Fruit fly (Drosophila melanogaster) whole organism, embryonic: Measurements from ENCODE around the gene SMC6.

Experiments
- Ada2b ChIP-seq: fragments of 200-800 bp; sonication (Bioruptor generic); IDR thresholded peaks from 2 replicates; pipeline ENCODE4 v1.3.6; 2022; ENCODE audit warnings: missing biosample characterization, missing genetic modification characterization
- CG10321 ChIP-seq: fragments of 200-800 bp; sonication (Bioruptor generic); IDR thresholded peaks from 2 replicates; pipeline ENCODE4 v1.3.6; 2022; ENCODE audit warnings: missing biosample characterization, missing genetic modification characterization
- CG10543 ChIP-seq: fragments of 200-800 bp; sonication (Bioruptor generic); optimal IDR thresholded peaks from 3 replicates; lab custom pipeline; 2017; ENCODE audit warnings: missing biosample characterization, mild to moderate bottlenecking, missing genetic modification characterization, moderate library complexity
- CG13624 ChIP-seq: fragments of 200-800 bp; sonication (Bioruptor generic); optimal IDR thresholded peaks from 2 replicates; lab custom pipeline; 2016; ENCODE audit warnings: missing biosample characterization, missing genetic modification characterization
- CG15479 ChIP-seq: fragments of 200-800 bp; sonication (Bioruptor generic); optimal IDR thresholded peaks from 3 replicates; lab custom pipeline; 2019; ENCODE audit warnings: missing biosample characterization, mild to moderate bottlenecking, missing genetic modification characterization, moderate library complexity
- CG15514 ChIP-seq: fragments of 200-800 bp; sonication (Bioruptor generic); optimal IDR thresholded peaks from 3 replicates; lab custom pipeline; 2017; ENCODE audit warnings: missing biosample characterization, missing genetic modification characterization, mild to moderate bottlenecking, moderate library complexity, missing genetic modification reagents
- CG34422 ChIP-seq: fragments of 200-800 bp; sonication (Bioruptor generic); IDR thresholded peaks from 3 replicates; pipeline ENCODE4 v1.3.6; 2022; ENCODE audit warnings: missing biosample characterization, missing genetic modification characterization
- CG3847 ChIP-seq: fragments of 200-800 bp; sonication (Bioruptor generic); IDR thresholded peaks from 2 replicates; pipeline ENCODE4 v1.3.6; 2022; ENCODE audit warnings: missing biosample characterization, missing genetic modification characterization
- CG3995 ChIP-seq: fragments of 200-800 bp; sonication (Bioruptor generic); optimal IDR thresholded peaks from 3 replicates; lab custom pipeline; 2016; ENCODE audit warnings: missing biosample characterization, missing genetic modification characterization
- CG4282 ChIP-seq: fragments of 200-800 bp; sonication (Bioruptor generic); optimal IDR thresholded peaks from 2 replicates; lab custom pipeline; 2016; ENCODE audit warnings: missing biosample characterization, missing genetic modification characterization
- CG5245 ChIP-seq: fragments of 200-800 bp; sonication (Bioruptor generic); optimal IDR thresholded peaks from 3 replicates; lab custom pipeline; 2016; ENCODE audit warnings: missing biosample characterization, missing genetic modification characterization
- CG9797 ChIP-seq: fragments of 200-800 bp; sonication (Bioruptor generic); optimal IDR thresholded peaks from 3 replicates; lab custom pipeline; 2018; ENCODE audit warnings: missing biosample characterization, mild to moderate bottlenecking, missing genetic modification characterization
- CrebB ChIP-seq: fragments of 200-800 bp; sonication (Bioruptor generic); optimal IDR thresholded peaks from 3 replicates; lab custom pipeline; 2018; ENCODE audit warnings: missing biosample characterization, mild to moderate bottlenecking, missing genetic modification characterization
- Deaf1 ChIP-seq: fragments of 200-800 bp; optimal IDR thresholded peaks from 3 replicates; lab custom pipeline; 2019; ENCODE audit warnings: missing biosample characterization, mild to moderate bottlenecking, missing genetic modification characterization, moderate library complexity
- Dref ChIP-seq: fragments of 200-800 bp; sonication (Bioruptor generic); IDR thresholded peaks from 2 replicates; pipeline ENCODE4 v1.3.6; 2022; ENCODE audit warnings: missing biosample characterization, missing genetic modification characterization
- HLH3B ChIP-seq: fragments of 200-800 bp; sonication (Bioruptor generic); IDR thresholded peaks from 2 replicates; pipeline ENCODE4 v1.3.6; 2022; ENCODE audit warnings: missing biosample characterization, missing genetic modification characterization
- HLHmδ ChIP-seq: fragments of 200-800 bp; sonication (Bioruptor generic); optimal IDR thresholded peaks from 2 replicates; lab custom pipeline; 2018; ENCODE audit warnings: missing biosample characterization, mild to moderate bottlenecking, missing genetic modification characterization, moderate library complexity
- Mad ChIP-seq: fragments of 200-800 bp; sonication (Bioruptor generic); optimal IDR thresholded peaks from 2 replicates; lab custom pipeline; 2016; ENCODE audit warnings: missing biosample characterization, missing genetic modification characterization
- Med ChIP-seq: fragments of 200-800 bp; sonication (Bioruptor generic); peaks from one replicate; lab custom pipeline; 2016; ENCODE audit warnings: missing biosample characterization, missing genetic modification characterization, mild to moderate bottlenecking, inconsistent platforms, moderate library complexity
- Oli ChIP-seq: fragments of 200-800 bp; sonication (Bioruptor generic); optimal IDR thresholded peaks from 2 replicates; lab custom pipeline; 2018; ENCODE audit warnings: missing biosample characterization, mild to moderate bottlenecking, missing genetic modification characterization, moderate library complexity
- Opbp ChIP-seq: fragments of 200-800 bp; sonication (Bioruptor generic); IDR thresholded peaks from 3 replicates; pipeline ENCODE4 v1.3.6; 2022; ENCODE audit warnings: missing biosample characterization, missing genetic modification characterization; ENCODE audit not compliant: partially characterized antibody
- Pdp1 ChIP-seq, 2 experiments: fragments of 200-800 bp; sonication (Bioruptor generic); optimal IDR thresholded peaks; 3 replicates each; lab custom pipeline; 2016; ENCODE audit warnings: missing biosample characterization in 2 of 2, missing genetic modification characterization in 2 of 2, mild to moderate bottlenecking in 1 of 2, moderate library complexity in 1 of 2
- Poxn ChIP-seq: fragments of 200-800 bp; sonication (Bioruptor generic); IDR thresholded peaks from 2 replicates; pipeline ENCODE4 v1.3.6; 2022; ENCODE audit warnings: missing biosample characterization, missing genetic modification characterization
- Rfx ChIP-seq: fragments of 200-800 bp; sonication (Bioruptor generic); IDR thresholded peaks from 2 replicates; pipeline ENCODE4 v1.3.6; 2022; ENCODE audit warnings: missing biosample characterization, missing genetic modification characterization
- cg ChIP-seq: fragments of 200-800 bp; sonication (Bioruptor generic); optimal IDR thresholded peaks from 3 replicates; lab custom pipeline; 2019; ENCODE audit warnings: missing biosample characterization, mild to moderate bottlenecking, missing genetic modification characterization, moderate library complexity
- chinmo ChIP-seq: fragments of 200-800 bp; sonication (Bioruptor generic); IDR thresholded peaks from 4 replicates; pipeline ENCODE4 v1.3.6; 2022; ENCODE audit warnings: missing biosample characterization, missing genetic modification characterization; ENCODE audit not compliant: partially characterized antibody
- chm ChIP-seq: fragments of 200-800 bp; sonication (Bioruptor generic); IDR thresholded peaks from 2 replicates; pipeline ENCODE4 v1.3.6; 2022; ENCODE audit warnings: missing biosample characterization, missing genetic modification characterization
- ci ChIP-seq: fragments of 200-800 bp; sonication (Bioruptor generic); IDR thresholded peaks from 3 replicates; pipeline ENCODE4 v1.3.6; 2022; ENCODE audit warnings: missing biosample characterization, missing genetic modification characterization
- crol ChIP-seq: fragments of 200-800 bp; sonication (Bioruptor generic); IDR thresholded peaks from 2 replicates; pipeline ENCODE4 v1.3.6; 2022; ENCODE audit warnings: missing biosample characterization, missing genetic modification characterization
- crp ChIP-seq, 2 experiments: fragments of 200-800 bp; sonication (Bioruptor generic); optimal IDR thresholded peaks; 2 replicates in 1 of 2; 3 replicates in 1 of 2; lab custom pipeline; 2017; ENCODE audit warnings: missing biosample characterization in 2 of 2, missing genetic modification characterization in 2 of 2, mild to moderate bottlenecking in 1 of 2, moderate library complexity in 1 of 2
- hkb ChIP-seq, 2 experiments: fragments of 200-800 bp in 1 of 2; fragments of >200 bp in 1 of 2; sonication (Bioruptor generic) in 1 of 2; IDR thresholded peaks in 1 of 2; optimal IDR thresholded peaks in 1 of 2; 2 replicates each; pipeline versions ENCODE4 v1.3.6 to Lab custom; 2017 to 2022; ENCODE audit warnings: missing biosample characterization in 1 of 2, missing genetic modification characterization in 1 of 2
- mirr ChIP-seq: fragments of 200-800 bp; sonication (Bioruptor generic); optimal IDR thresholded peaks from 3 replicates; lab custom pipeline; 2018; ENCODE audit warnings: missing biosample characterization, mild to moderate bottlenecking, missing genetic modification characterization
- nerfin-1 ChIP-seq: fragments of 200-800 bp; sonication (Bioruptor generic); optimal IDR thresholded peaks from 3 replicates; lab custom pipeline; 2019; ENCODE audit warnings: missing biosample characterization, mild to moderate bottlenecking, missing genetic modification characterization, moderate library complexity
- pfk ChIP-seq: fragments of 200-800 bp; sonication (Bioruptor generic); optimal IDR thresholded peaks from 2 replicates; lab custom pipeline; 2018; ENCODE audit warnings: missing biosample characterization, mild to moderate bottlenecking, missing genetic modification characterization, moderate library complexity
- psq ChIP-seq: fragments of 200-800 bp; sonication (Bioruptor generic); optimal IDR thresholded peaks from 2 replicates; lab custom pipeline; 2017; ENCODE audit warnings: missing biosample characterization, missing genetic modification characterization
- pzg ChIP-seq: fragments of 200-800 bp; sonication (Bioruptor generic); optimal IDR thresholded peaks from 3 replicates; lab custom pipeline; 2018; ENCODE audit warnings: missing biosample characterization, mild to moderate bottlenecking, missing genetic modification characterization, moderate library complexity
- ranshi ChIP-seq: fragments of 200-800 bp; sonication (Bioruptor generic); IDR thresholded peaks from 2 replicates; pipeline ENCODE4 v1.3.6; 2022; ENCODE audit warnings: missing biosample characterization, missing genetic modification characterization
- rib ChIP-seq: fragments of 200-800 bp; sonication (Bioruptor generic); IDR thresholded peaks from 2 replicates; pipeline ENCODE4 v1.3.6; 2022; ENCODE audit warnings: missing biosample characterization, missing genetic modification characterization
- sd ChIP-seq: fragments of 200-800 bp; sonication (Bioruptor generic); optimal IDR thresholded peaks from 3 replicates; lab custom pipeline; 2018; ENCODE audit warnings: missing biosample characterization, mild to moderate bottlenecking, missing genetic modification characterization, moderate library complexity
- slbo ChIP-seq: fragments of 200-800 bp; sonication (Bioruptor generic); IDR thresholded peaks from 2 replicates; pipeline ENCODE4 v1.3.6; 2022; ENCODE audit warnings: missing biosample characterization, missing genetic modification characterization
- sna ChIP-seq: fragments of 200-800 bp; sonication (Bioruptor generic); IDR thresholded peaks from 2 replicates; pipeline ENCODE4 v1.3.6; 2022; ENCODE audit warnings: missing biosample characterization, missing genetic modification characterization; ENCODE audit not compliant: partially characterized antibody
- stc ChIP-seq: fragments of 200-800 bp; sonication (Bioruptor generic); IDR thresholded peaks from 2 replicates; pipeline ENCODE4 v1.3.6; 2022; ENCODE audit warnings: missing biosample characterization, missing genetic modification characterization
- stwl ChIP-seq: fragments of 200-800 bp; sonication (Bioruptor generic); optimal IDR thresholded peaks from 3 replicates; lab custom pipeline; 2018; ENCODE audit warnings: missing biosample characterization, mild to moderate bottlenecking, missing genetic modification characterization, moderate library complexity
- vnd ChIP-seq: fragments of 200-800 bp; sonication (Bioruptor generic); IDR thresholded peaks from 3 replicates; pipeline ENCODE4 v1.3.6; 2022; ENCODE audit warnings: missing biosample characterization, missing genetic modification characterization; ENCODE audit not compliant: partially characterized antibody
- vvl ChIP-seq: fragments of 200-800 bp; sonication (Bioruptor generic); IDR thresholded peaks from 2 replicates; pipeline ENCODE4 v1.3.6; 2022; ENCODE audit warnings: missing biosample characterization, missing genetic modification characterization
- zen2 ChIP-seq: fragments of 200-800 bp; sonication (Bioruptor generic); IDR thresholded peaks from 3 replicates; pipeline ENCODE4 v1.3.6; 2022; ENCODE audit warnings: missing biosample characterization, missing genetic modification characterization; ENCODE audit not compliant: partially characterized antibody

Gene SMC6

dm6 chr3R:24231206-24231502 lies 37.9 kb upstream of the SMC6 start:
- no peak for TF ChIP-seq sna (GFP tag; lab: Robert Waterston, UW)
- TF ChIP-seq CG4282, result peak; percentile 6
- peak; percentile 57; the same call in 2 of the 3 replicates for TF ChIP-seq Opbp (GFP tag; lab: Robert Waterston, UW)
- TF ChIP-seq sd (tag; lab: Kevin White, UChicago), result peak; percentile 99
- peak; percentile 67; the same call in 2 of the 4 replicates for TF ChIP-seq chinmo
- TF ChIP-seq CG3995, result no peak
- 0 out of 2 replicates have a peak, but pooled peaks have one; percentile 29 for TF ChIP-seq Dref
- TF ChIP-seq CrebB (tag; lab: Kevin White, UChicago), result peak; percentile 25
- TF ChIP-seq CG34422 (GFP tag; lab: Robert Waterston, UW), result peak; percentile 51; the same call in 1 of the 3 replicates
- TF ChIP-seq nerfin-1 (tag; lab: Kevin White, UChicago), result peak; percentile 92
- peak; percentile 36 for TF ChIP-seq pfk
- no peak for TF ChIP-seq Mad (GFP tag; lab: Kevin White, UChicago)
- no peak for TF ChIP-seq ranshi
- peak; percentile 10 for TF ChIP-seq CG15479
- TF ChIP-seq CG13624, result peak; percentile 21
- TF ChIP-seq HLH3B (GFP tag; lab: Robert Waterston, UW), result 0 out of 2 replicates have a peak, but pooled peaks have one; percentile 17
- peak; percentile 32; the same call in 1 of the 3 replicates for TF ChIP-seq vnd (GFP tag; lab: Robert Waterston, UW)
- peak; percentile 41; the same call in 1 of the 2 replicates for TF ChIP-seq chm
- TF ChIP-seq stwl (tag; lab: Kevin White, UChicago), result peak; percentile 27
- TF ChIP-seq CG3847 (GFP tag; lab: Robert Waterston, UW), result 0 out of 2 replicates have a peak, but pooled peaks have one; percentile 36
- TF ChIP-seq CG9797 (GFP tag; lab: Kevin White, UChicago), result no peak
- TF ChIP-seq stc (GFP tag; lab: Robert Waterston, UW), result 0 out of 2 replicates have a peak, but pooled peaks have one; percentile 38
- TF ChIP-seq psq (GFP tag; lab: Kevin White, UChicago), result peak; percentile 94
- 0 out of 2 replicates have a peak, but pooled peaks have one; percentile 20 for TF ChIP-seq vvl (GFP tag; lab: Robert Waterston, UW)
- TF ChIP-seq hkb (optimal IDR thresholded peaks at IDR 0.05; lab: Kevin White, UChicago), result no peak
- TF ChIP-seq hkb (GFP tag; IDR thresholded peaks at IDR 0.05; lab: Robert Waterston, UW), result no peak
- peak in 1 of 2 experiments; percentile 5 for TF ChIP-seq Pdp1 (GFP tag; optimal IDR thresholded peaks at IDR 0.05; lab: Kevin White, UChicago)
- peak; percentile 15; the same call in 1 of the 2 replicates for TF ChIP-seq Rfx (GFP tag; lab: Robert Waterston, UW)
- peak; percentile 1 for TF ChIP-seq CG10543 (GFP tag; lab: Kevin White, UChicago)
- TF ChIP-seq CG15514 (GFP tag; lab: Kevin White, UChicago), result peak; percentile 30
- 0 out of 2 replicates have a peak, but pooled peaks have one; percentile 6 for TF ChIP-seq Ada2b (GFP tag; lab: Robert Waterston, UW)
- TF ChIP-seq mirr, result peak; percentile 37
- TF ChIP-seq CG10321 (GFP tag; lab: Robert Waterston, UW), result no peak
- TF ChIP-seq cg, result peak; percentile 93
- peak in 1 of 2 experiments; percentile 6 for TF ChIP-seq crp (GFP tag; optimal IDR thresholded peaks at IDR 0.05; lab: Kevin White, UChicago)
- peak; percentile 58 for TF ChIP-seq HLHmδ
- TF ChIP-seq pzg (GFP tag; lab: Kevin White, UChicago), result peak; percentile 25
- TF ChIP-seq crol (GFP tag; lab: Robert Waterston, UW), result no peak
- 0 out of 3 replicates have a peak, but pooled peaks have one; percentile 9 for TF ChIP-seq zen2 (GFP tag; lab: Robert Waterston, UW)
- peak; percentile 59 for TF ChIP-seq Med (GFP tag; lab: Kevin White, UChicago)
- TF ChIP-seq slbo (GFP tag; lab: Robert Waterston, UW), result no peak
- TF ChIP-seq Oli, result no peak
- no peak for TF ChIP-seq Poxn
- TF ChIP-seq Deaf1, result peak; percentile 12
- no peak for TF ChIP-seq CG5245 (GFP tag; lab: Kevin White, UChicago)
- TF ChIP-seq ci (GFP tag; lab: Robert Waterston, UW), result 0 out of 3 replicates have a peak, but pooled peaks have one; percentile 8
- 0 out of 2 replicates have a peak, but pooled peaks have one; percentile 16 for TF ChIP-seq rib (GFP tag; lab: Robert Waterston, UW)
- TF ChIP-seq, all 482 proteins: peak for 34
